Worm (Caenorhabditis elegans) whole organism, L1 larva: ENCODE data around the gene srd-67.

Source experiments
- C04F5.9 ChIP-seq: sonication (generic microtip); optimal IDR thresholded peaks from 2 replicates; lab custom pipeline; 2016; ENCODE audit warnings: missing genetic modification characterization, missing compliant biosample characterization
- C16A3.4 ChIP-seq: fragments of 150-350 bp; optimal IDR thresholded peaks from 2 replicates; lab custom pipeline; 2014; ENCODE audit warnings: missing biosample characterization, missing genetic modification characterization
- C34B4.2 ChIP-seq: sonication (generic microtip); optimal IDR thresholded peaks from 2 replicates; lab custom pipeline; 2017; ENCODE audit warnings: mild to moderate bottlenecking, missing genetic modification characterization, missing compliant biosample characterization
- F16B12.6 ChIP-seq: fragments of 150-350 bp; optimal IDR thresholded peaks from 2 replicates; lab custom pipeline; 2014; ENCODE audit warnings: missing biosample characterization, missing genetic modification characterization
- Y116A8C.19 ChIP-seq: sonication (generic microtip); optimal IDR thresholded peaks from 2 replicates; lab custom pipeline; 2016; ENCODE audit warnings: missing compliant biosample characterization, missing genetic modification characterization, borderline replicate concordance
- ama-1 ChIP-seq: fragments of 150-350 bp; optimal IDR thresholded peaks from 2 replicates; lab custom pipeline; 2014
- ces-1 ChIP-seq: fragments of 150-350 bp; optimal IDR thresholded peaks from 2 replicates; lab custom pipeline; 2014; ENCODE audit warnings: missing biosample characterization, missing genetic modification reagents, missing genetic modification characterization
- dsc-1 ChIP-seq: sonication (generic microtip); optimal IDR thresholded peaks from 2 replicates; lab custom pipeline; 2016; ENCODE audit warnings: mild to moderate bottlenecking, missing genetic modification characterization, missing compliant biosample characterization
- efl-1 ChIP-seq, 4 experiments: fragments of 150-350 bp; optimal IDR thresholded peaks in 3 of 4; peaks in 1 of 4; 1 replicate in 1 of 4; 2 replicates in 3 of 4; lab custom pipeline; 2014; ENCODE audit warnings: missing biosample characterization in 2 of 4, missing genetic modification characterization in 2 of 4, missing genetic modification reagents in 2 of 4
- egl-27 ChIP-seq, 2 experiments: fragments of 150-350 bp in 1 of 2; sonication (generic microtip); optimal IDR thresholded peaks; 3 replicates each; lab custom pipeline; 2017 to 2018; ENCODE audit warnings: missing biosample characterization in 2 of 2, missing genetic modification characterization in 2 of 2, missing genetic modification reagents in 2 of 2
- elt-3 ChIP-seq, 6 experiments: fragments of 150-350 bp in 1 of 6; sonication (generic microtip); optimal IDR thresholded peaks; 2 replicates each; lab custom pipeline; 2017 to 2018; ENCODE audit warnings: missing biosample characterization in 6 of 6, missing genetic modification characterization in 6 of 6, inconsistent platforms in 1 of 6
- ets-5 ChIP-seq: fragments of 200-800 bp; sonication (Bioruptor generic); IDR thresholded peaks from 2 replicates; pipeline ENCODE4 v1.3.6; 2022; ENCODE audit warnings: missing genetic modification characterization, missing compliant biosample characterization
- fkh-4 ChIP-seq: sonication (generic microtip); optimal IDR thresholded peaks from 2 replicates; lab custom pipeline; 2016; ENCODE audit warnings: missing compliant biosample characterization, missing genetic modification characterization, borderline replicate concordance
- fos-1 ChIP-seq: fragments of 150-350 bp; optimal IDR thresholded peaks from 2 replicates; lab custom pipeline; 2014; ENCODE audit warnings: missing biosample characterization, missing genetic modification characterization
- hlh-17 ChIP-seq: fragments of 200-800 bp; sonication (Bioruptor generic); optimal IDR thresholded peaks from 2 replicates; lab custom pipeline; 2018; ENCODE audit warnings: missing genetic modification characterization, mild to moderate bottlenecking, missing compliant biosample characterization, moderate library complexity, borderline replicate concordance
- hpl-2 ChIP-seq: fragments of 150-350 bp; optimal IDR thresholded peaks from 2 replicates; lab custom pipeline; 2014; ENCODE audit warnings: missing biosample characterization, missing genetic modification reagents, missing genetic modification characterization
- isw-1 ChIP-seq: fragments of 200-800 bp; sonication (Bioruptor generic); IDR thresholded peaks from 2 replicates; pipeline ENCODE4 v1.3.6; 2022; ENCODE audit warnings: missing genetic modification characterization, missing compliant biosample characterization
- lin-35 ChIP-seq, 2 experiments: fragments of 150-350 bp; optimal IDR thresholded peaks; 2 replicates each; lab custom pipeline; 2014; ENCODE audit warnings: missing biosample characterization in 2 of 2, missing genetic modification characterization in 2 of 2, missing genetic modification reagents in 2 of 2
- lir-3 ChIP-seq: sonication (generic microtip); optimal IDR thresholded peaks from 2 replicates; lab custom pipeline; 2016; ENCODE audit warnings: mild to moderate bottlenecking, missing genetic modification characterization, moderate library complexity, missing compliant biosample characterization; ENCODE audit not compliant: poor library complexity
- mef-2 ChIP-seq: fragments of 150-350 bp; optimal IDR thresholded peaks from 2 replicates; lab custom pipeline; 2014; ENCODE audit warnings: missing biosample characterization, missing genetic modification characterization
- nhr-20 ChIP-seq: sonication (generic microtip); optimal IDR thresholded peaks from 2 replicates; lab custom pipeline; 2016; ENCODE audit warnings: mild to moderate bottlenecking, missing genetic modification characterization, missing compliant biosample characterization
- nhr-47 ChIP-seq: sonication (generic microtip); optimal IDR thresholded peaks from 2 replicates; lab custom pipeline; 2016; ENCODE audit warnings: mild to moderate bottlenecking, missing genetic modification characterization, moderate library complexity, missing compliant biosample characterization
- nhr-71 ChIP-seq: sonication (generic microtip); optimal IDR thresholded peaks from 2 replicates; lab custom pipeline; 2016; ENCODE audit warnings: mild to moderate bottlenecking, missing genetic modification characterization, moderate library complexity, missing compliant biosample characterization
- nhr-84 ChIP-seq: sonication (generic microtip); optimal IDR thresholded peaks from 2 replicates; lab custom pipeline; 2017; ENCODE audit warnings: missing biosample characterization, missing genetic modification characterization
- nhr-90 ChIP-seq: sonication (generic microtip); optimal IDR thresholded peaks from 2 replicates; lab custom pipeline; 2016; ENCODE audit warnings: mild to moderate bottlenecking, missing genetic modification characterization, missing compliant biosample characterization; ENCODE audit not compliant: poor library complexity
- pag-3 ChIP-seq: sonication (generic microtip); optimal IDR thresholded peaks from 2 replicates; lab custom pipeline; 2017; ENCODE audit warnings: missing genetic modification characterization, mild to moderate bottlenecking, missing compliant biosample characterization, antibody characterized with exemption, borderline replicate concordance; ENCODE audit not compliant: insufficient read depth
- rnt-1 ChIP-seq: sonication (generic microtip); optimal IDR thresholded peaks from 2 replicates; lab custom pipeline; 2016; ENCODE audit warnings: mild to moderate bottlenecking, missing genetic modification characterization, moderate library complexity, missing compliant biosample characterization
- skn-1 ChIP-seq: fragments of 150-350 bp; optimal IDR thresholded peaks from 2 replicates; lab custom pipeline; 2014; ENCODE audit warnings: missing biosample characterization, missing genetic modification characterization
- sox-4 ChIP-seq: sonication (generic microtip); optimal IDR thresholded peaks from 2 replicates; lab custom pipeline; 2016; ENCODE audit warnings: missing genetic modification characterization, missing compliant biosample characterization
- sup-37 ChIP-seq: fragments of 200-800 bp; sonication (Bioruptor generic); optimal IDR thresholded peaks from 2 replicates; lab custom pipeline; 2018; ENCODE audit warnings: mild to moderate bottlenecking, missing genetic modification characterization, missing compliant biosample characterization
- swsn-7 ChIP-seq: sonication (generic microtip); optimal IDR thresholded peaks from 2 replicates; lab custom pipeline; 2016; ENCODE audit warnings: missing genetic modification characterization, missing compliant biosample characterization
- tbx-2 ChIP-seq: sonication (generic microtip); optimal IDR thresholded peaks from 2 replicates; lab custom pipeline; 2016; ENCODE audit warnings: missing genetic modification characterization, missing compliant biosample characterization
- tlp-1 ChIP-seq: fragments of 150-350 bp; optimal IDR thresholded peaks from 2 replicates; lab custom pipeline; 2014; ENCODE audit warnings: missing biosample characterization, missing genetic modification characterization
- unc-30 ChIP-seq: sonication (generic microtip); optimal IDR thresholded peaks from 2 replicates; lab custom pipeline; 2017; ENCODE audit warnings: missing biosample characterization, missing genetic modification characterization
- unc-62 ChIP-seq: fragments of 150-350 bp; optimal IDR thresholded peaks from 2 replicates; lab custom pipeline; 2014; ENCODE audit warnings: missing biosample characterization, missing genetic modification reagents, missing genetic modification characterization
- unc-98 ChIP-seq: fragments of 200-800 bp; sonication (Bioruptor generic); IDR thresholded peaks from 2 replicates; pipeline ENCODE4 v1.3.6; 2022; ENCODE audit warnings: missing genetic modification characterization, missing compliant biosample characterization
- xbp-1 ChIP-seq: sonication (generic microtip); optimal IDR thresholded peaks from 2 replicates; lab custom pipeline; 2016; ENCODE audit warnings: missing genetic modification characterization, missing compliant biosample characterization
- zip-4 ChIP-seq: fragments of 200-800 bp; sonication (Bioruptor generic); optimal IDR thresholded peaks from 2 replicates; lab custom pipeline; 2018; ENCODE audit warnings: mild to moderate bottlenecking, missing genetic modification characterization, moderate library complexity, missing compliant biosample characterization

Gene srd-67

ce11 chrIII:2279457-2279856, 33.8 kb upstream of the srd-67 start, which contains the start of gene Y54F10BM.23:
Gene Y54F10BM.23, minus strand, starts transcription at chrIII:2279557.
- TF ChIP-seq dsc-1 (no peak), unc-62 (GFP tag; lab: Kevin White, UChicago) (no peak), nhr-71 (tag; lab: Kevin White, UChicago) (no peak), unc-30 (tag; lab: Kevin White, UChicago) (no peak), xbp-1 (tag; lab: Kevin White, UChicago) (no peak), swsn-7 (tag; lab: Kevin White, UChicago) (no peak), egl-27 (tag; optimal IDR thresholded peaks at IDR 0.05; lab: Kevin White, UChicago) (no peak), tbx-2 (tag; lab: Kevin White, UChicago) (no peak), ama-1 (no peak), sox-4 (tag; lab: Kevin White, UChicago) (no peak), hlh-17 (GFP tag; lab: Kevin White, UChicago) (no peak), rnt-1 (tag; lab: Kevin White, UChicago) (no peak), nhr-47 (tag; lab: Kevin White, UChicago) (no peak), isw-1 (GFP tag; lab: Robert Waterston, UW) (no peak), fkh-4 (tag; lab: Kevin White, UChicago) (no peak), sup-37 (GFP tag; lab: Kevin White, UChicago) (no peak), C16A3.4 (tag; lab: Kevin White, UChicago) (no peak), skn-1 (no peak), efl-1 (optimal IDR thresholded peaks at IDR 0.05; lab: Kevin White, UChicago) (no peak), efl-1 (GFP tag; optimal IDR thresholded peaks at IDR 0.05 in 1 of 2; lab: Kevin White, UChicago) (no peak), C04F5.9 (no peak)

ce11 chrIII:2276842-2277241, 31.2 kb upstream of the srd-67 start, which contains the start of gene Y54F10BM.21:
Gene Y54F10BM.21, plus strand, starts transcription at chrIII:2277142.
- no peak for TF ChIP-seq mef-2 (tag; lab: Kevin White, UChicago)
- TF ChIP-seq hpl-2 (GFP tag; lab: Kevin White, UChicago) = no peak
- TF ChIP-seq sox-4 (tag; lab: Kevin White, UChicago) = no peak
- TF ChIP-seq lir-3 = no peak
- TF ChIP-seq ces-1 (GFP tag; lab: Kevin White, UChicago) = no peak
- TF ChIP-seq nhr-90 (tag; lab: Kevin White, UChicago) = no peak
- TF ChIP-seq Y116A8C.19 (tag; lab: Kevin White, UChicago) = no peak
- TF ChIP-seq elt-3 (tag; optimal IDR thresholded peaks at IDR 0.05; lab: Kevin White, UChicago) = peak in 1 of 6 experiments; percentile 40
- TF ChIP-seq F16B12.6 (tag; lab: Kevin White, UChicago) = no peak

- TF ChIP-seq ets-5 (GFP tag; lab: Robert Waterston, UW) = no peak
- TF ChIP-seq tlp-1 (tag; lab: Kevin White, UChicago) = no peak
Measured at ce11 chrIII:2272732-2273131, 27.1 kb upstream of the srd-67 start, which contains the start of gene fbxa-39. Gene fbxa-39, plus strand, starts transcription at chrIII:2273032.

ce11 chrIII:2272075-2272474, 26.4 kb upstream of the srd-67 start, which contains the start of gene fbxa-48:
Gene fbxa-48, minus strand, starts transcription at chrIII:2272175.
- TF ChIP-seq nhr-84 (tag; lab: Kevin White, UChicago) (no peak), pag-3 (no peak), lin-35 (GFP tag; optimal IDR thresholded peaks at IDR 0.05; lab: Kevin White, UChicago) (peak in 1 of 2 experiments; percentile 13), unc-98 (no peak), nhr-20 (tag; lab: Kevin White, UChicago) (no peak), zip-4 (GFP tag; lab: Kevin White, UChicago) (no peak), C34B4.2 (no peak), efl-1 (optimal IDR thresholded peaks at IDR 0.05; lab: Kevin White, UChicago) (no peak), efl-1 (GFP tag; optimal IDR thresholded peaks at IDR 0.05 in 1 of 2; lab: Kevin White, UChicago) (peak in 1 of 2 experiments; percentile 75), fos-1 (no peak), xbp-1 (tag; lab: Kevin White, UChicago) (no peak)
